Fruit fly (Drosophila melanogaster): ENCODE measurements around the gene CG13843.

Gene CG13843

DNA sequence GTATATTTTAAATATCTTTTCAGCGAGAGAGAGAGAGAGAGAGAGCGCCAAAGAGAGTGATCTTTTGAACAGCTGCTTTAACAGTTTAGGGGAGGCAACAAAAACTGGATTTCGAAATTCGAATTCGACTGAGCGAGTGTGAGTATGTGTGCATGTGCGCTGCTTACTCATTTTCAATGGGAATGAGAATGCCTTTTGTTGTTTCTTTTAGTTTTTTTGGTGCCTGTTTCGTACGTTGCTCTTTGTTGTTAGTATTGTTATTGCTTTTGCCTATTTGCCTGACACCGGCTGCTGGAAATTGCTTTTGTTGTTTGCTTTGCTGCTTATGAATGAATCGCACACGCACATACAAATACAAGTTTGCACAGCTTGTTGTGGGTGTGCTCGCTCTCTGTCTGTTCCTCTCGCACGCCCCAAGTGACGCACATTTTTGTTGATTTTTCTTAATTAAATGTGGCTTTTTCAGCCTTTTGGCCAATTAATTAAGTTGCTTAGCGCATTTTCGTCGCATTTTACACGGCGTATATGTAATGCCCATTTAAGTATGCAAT is 17.6 kb downstream of the CG13843 start (continued):
- TF ChIP-seq dac (GFP tag; optimal IDR thresholded peaks at IDR 0.05) (peak; percentile 64), Sox15 (GFP tag; optimal IDR thresholded peaks at IDR 0.05) (no peak), OdsH (GFP tag; optimal IDR thresholded peaks at IDR 0.05) (peak; percentile 41), CG6854 (GFP tag; optimal IDR thresholded peaks at IDR 0.05) (peak; percentile 55), Sox14 (GFP tag; optimal IDR thresholded peaks at IDR 0.05) (peak; percentile 69), CG10631 (GFP tag; optimal IDR thresholded peaks at IDR 0.05) (no peak), net (GFP tag; optimal IDR thresholded peaks at IDR 0.05) (peak; percentile 76), CG8319 (GFP tag; optimal IDR thresholded peaks at IDR 0.05) (peak; percentile 2), CG32006 (GFP tag; optimal IDR thresholded peaks at IDR 0.05) (peak; percentile 70), CG6163 (GFP tag; IDR thresholded peaks at IDR 0.05) (peak; percentile 96), CG3919 (GFP tag; optimal IDR thresholded peaks at IDR 0.05) (peak; percentile 62), CG16779 (tag; optimal IDR thresholded peaks at IDR 0.05) (peak; percentile 92), Blimp-1 (GFP tag; optimal IDR thresholded peaks at IDR 0.05) (no peak), CG11762 (GFP tag; optimal IDR thresholded peaks at IDR 0.05; ENCODE audit: insufficient read depth) (peak; percentile 50), CG9139 (GFP tag; optimal IDR thresholded peaks at IDR 0.05) (peak; percentile 95), Hr4 (GFP tag; optimal IDR thresholded peaks at IDR 0.05) (peak; percentile 49), Ets21C (GFP tag; optimal IDR thresholded peaks at IDR 0.05) (no peak), fd85E (GFP tag; optimal IDR thresholded peaks at IDR 0.05) (peak; percentile 43), CG11294 (GFP tag; IDR thresholded peaks at IDR 0.05) (peak; percentile 38; the same call in 1 of the 2 replicates), CG1621 (tag; optimal IDR thresholded peaks at IDR 0.05) (peak; percentile 89), CG11902 (GFP tag; optimal IDR thresholded peaks at IDR 0.05) (no peak), CG6276 (GFP tag; optimal IDR thresholded peaks at IDR 0.05) (peak; percentile 96), ss (GFP tag; optimal IDR thresholded peaks at IDR 0.05) (peak; percentile 96), CG6792 (GFP tag; optimal IDR thresholded peaks at IDR 0.05) (peak; percentile 44), spab (GFP tag; optimal IDR thresholded peaks at IDR 0.05) (peak; percentile 84), Ets96B (tag; optimal IDR thresholded peaks at IDR 0.05) (peak; percentile 91)

DNA sequence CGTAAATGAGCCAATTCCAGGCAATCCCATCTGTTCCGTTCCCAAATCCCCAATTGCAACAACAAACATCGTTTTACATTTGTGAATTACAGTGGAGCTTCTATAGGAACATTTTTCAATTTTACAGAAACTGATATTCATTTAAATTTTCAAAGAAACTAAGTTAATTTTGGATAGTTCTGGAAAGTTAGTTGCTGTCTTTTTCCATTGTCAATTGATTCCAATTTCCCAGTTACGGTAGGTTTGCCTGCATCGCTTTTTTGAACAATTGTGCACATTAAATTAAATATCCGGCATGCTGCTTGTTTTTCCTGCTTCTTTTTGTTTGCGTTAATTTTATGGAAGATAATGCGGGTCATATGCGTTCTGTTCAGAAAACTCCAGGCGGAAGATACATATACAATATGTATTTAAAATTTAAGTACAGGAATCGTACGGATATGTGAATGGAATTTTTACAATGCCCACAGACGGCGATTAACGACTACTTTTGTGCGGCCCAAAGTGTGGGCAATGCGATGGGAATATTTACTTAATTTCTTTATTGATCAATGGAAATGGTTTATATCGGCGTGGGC is 18.7 kb downstream of the CG13843 start:
- TF ChIP-seq Sox15 (GFP tag; optimal IDR thresholded peaks at IDR 0.05): peak; percentile 70
- TF ChIP-seq CG11902 (GFP tag; optimal IDR thresholded peaks at IDR 0.05): peak; percentile 8
- no peak for TF ChIP-seq CG6276 (GFP tag; optimal IDR thresholded peaks at IDR 0.05)
- peak; percentile 81 for TF ChIP-seq Ets21C (GFP tag; optimal IDR thresholded peaks at IDR 0.05)
- TF ChIP-seq topi (GFP tag; optimal IDR thresholded peaks at IDR 0.05): peak; percentile 84
- TF ChIP-seq CG10669 (GFP tag; optimal IDR thresholded peaks at IDR 0.05): no peak
- TF ChIP-seq CG9139 (GFP tag; optimal IDR thresholded peaks at IDR 0.05): no peak
- TF ChIP-seq esn (GFP tag; optimal IDR thresholded peaks at IDR 0.05): peak; percentile 91
- TF ChIP-seq fd59A (GFP tag; optimal IDR thresholded peaks at IDR 0.05): no peak
- TF ChIP-seq CG16779 (tag; optimal IDR thresholded peaks at IDR 0.05): no peak
- no peak for TF ChIP-seq Lpt (GFP tag; optimal IDR thresholded peaks at IDR 0.05)
- peak; percentile 63 for TF ChIP-seq CG8632 (GFP tag; optimal IDR thresholded peaks at IDR 0.05)
- TF ChIP-seq CG8319 (GFP tag; optimal IDR thresholded peaks at IDR 0.05): no peak
- peak; percentile 56 for TF ChIP-seq vri (GFP tag; optimal IDR thresholded peaks at IDR 0.05)
- no peak for TF ChIP-seq Hr38 (GFP tag; optimal IDR thresholded peaks at IDR 0.05)
- TF ChIP-seq CG15336 (GFP tag; IDR thresholded peaks at IDR 0.05): peak; percentile 27; the same call in 1 of the 2 replicates
- TF ChIP-seq pdm3 (GFP tag; optimal IDR thresholded peaks at IDR 0.05): peak; percentile 76
- TF ChIP-seq CG32006 (GFP tag; optimal IDR thresholded peaks at IDR 0.05): peak; percentile 29
- peak; percentile 36 for TF ChIP-seq CG10631 (GFP tag; optimal IDR thresholded peaks at IDR 0.05)
- peak; percentile 65 for TF ChIP-seq achi (GFP tag; optimal IDR thresholded peaks at IDR 0.05)
- TF ChIP-seq lz (GFP tag; optimal IDR thresholded peaks at IDR 0.05): peak; percentile 81
- TF ChIP-seq CG6854 (GFP tag; optimal IDR thresholded peaks at IDR 0.05): no peak
- peak; percentile 48 for TF ChIP-seq cyc (GFP tag; optimal IDR thresholded peaks at IDR 0.05)
- TF ChIP-seq Blimp-1 (GFP tag; optimal IDR thresholded peaks at IDR 0.05): peak; percentile 17
- TF ChIP-seq CG3919 (GFP tag; optimal IDR thresholded peaks at IDR 0.05): peak; percentile 15
- TF ChIP-seq OdsH (GFP tag; optimal IDR thresholded peaks at IDR 0.05): peak; percentile 71
- peak; percentile 44 for TF ChIP-seq Eip75B (GFP tag; optimal IDR thresholded peaks at IDR 0.05)
- TF ChIP-seq CG4318 (GFP tag; optimal IDR thresholded peaks at IDR 0.05): no peak
- TF ChIP-seq svp (GFP tag): peak; percentile 79
- TF ChIP-seq fkh (GFP tag; optimal IDR thresholded peaks at IDR 0.05): no peak
- no peak for TF ChIP-seq Ets96B (tag; optimal IDR thresholded peaks at IDR 0.05)
- peak; percentile 68 for TF ChIP-seq Eip78C (GFP tag)
- no peak for TF ChIP-seq CG1621 (tag; optimal IDR thresholded peaks at IDR 0.05)
- TF ChIP-seq Sox102F (GFP tag; optimal IDR thresholded peaks at IDR 0.05): peak; percentile 89
- no peak for TF ChIP-seq CG11294 (GFP tag; IDR thresholded peaks at IDR 0.05)
- TF ChIP-seq CG34406 (GFP tag; optimal IDR thresholded peaks at IDR 0.05): peak; percentile 75
- TF ChIP-seq salr (GFP tag; optimal IDR thresholded peaks at IDR 0.05): no peak

Data from whole organism, prepupa.